Worm (Caenorhabditis elegans): ENCODE data around the gene C49C3.20.

ce11 chrIV:17278861-17279591, 37.3 kb downstream of the C49C3.20 start, which contains the start of gene hsp-1:
- no peak for TF ChIP-seq ZK546.5 (tag; optimal IDR thresholded peaks at IDR 0.05)
- no peak for TF ChIP-seq ztf-4 (tag; optimal IDR thresholded peaks at IDR 0.05)
- TF ChIP-seq nhr-28 (tag; optimal IDR thresholded peaks at IDR 0.05), result no peak
- no peak for TF ChIP-seq ceh-9 (tag; optimal IDR thresholded peaks at IDR 0.05)
- no peak for TF ChIP-seq unc-39 (tag; optimal IDR thresholded peaks at IDR 0.05)
- TF ChIP-seq ama-1 (optimal IDR thresholded peaks at IDR 0.05), result peak; percentile 88
- TF ChIP-seq nhr-237 (tag; optimal IDR thresholded peaks at IDR 0.05), result no peak

Measured in whole organism, L3 larva.